Fruit fly (Drosophila melanogaster) whole organism, prepupa: Measurements from ENCODE around the gene CG11378.

Source experiments
- CG10669 ChIP-seq: fragments of 200-800 bp; sonication (Bioruptor generic); optimal IDR thresholded peaks from 3 replicates; lab custom pipeline; 2018; ENCODE audit warnings: missing biosample characterization, mild to moderate bottlenecking, missing genetic modification characterization, moderate library complexity
- CG11762 ChIP-seq: fragments of 200-800 bp; sonication (Bioruptor generic); optimal IDR thresholded peaks from 3 replicates; lab custom pipeline; 2016; ENCODE audit warnings: missing biosample characterization, missing genetic modification characterization; ENCODE audit not compliant: insufficient read depth
- CG16779 ChIP-seq: fragments of 200-800 bp; sonication (Bioruptor generic); optimal IDR thresholded peaks from 3 replicates; lab custom pipeline; 2017; ENCODE audit warnings: missing biosample characterization, mild to moderate bottlenecking, missing genetic modification characterization
- CG31627 ChIP-seq: fragments of 200-800 bp; sonication (Bioruptor generic); optimal IDR thresholded peaks from 3 replicates; lab custom pipeline; 2016; ENCODE audit warnings: missing biosample characterization, missing genetic modification characterization
- CG32006 ChIP-seq: fragments of 200-800 bp; sonication (Bioruptor generic); optimal IDR thresholded peaks from 3 replicates; lab custom pipeline; 2017; ENCODE audit warnings: missing biosample characterization, mild to moderate bottlenecking, missing genetic modification characterization
- CG34406 ChIP-seq: fragments of 200-800 bp; sonication (Bioruptor generic); optimal IDR thresholded peaks from 3 replicates; lab custom pipeline; 2016; ENCODE audit warnings: missing biosample characterization, missing genetic modification characterization
- CG6808 ChIP-seq: fragments of 200-800 bp; sonication (Bioruptor generic); optimal IDR thresholded peaks from 3 replicates; lab custom pipeline; 2017; ENCODE audit warnings: missing biosample characterization, missing genetic modification characterization, mild to moderate bottlenecking, moderate library complexity, missing genetic modification reagents
- CG6854 ChIP-seq: fragments of 200-800 bp; sonication (Bioruptor generic); optimal IDR thresholded peaks from 2 replicates; lab custom pipeline; 2017; ENCODE audit warnings: missing biosample characterization, mild to moderate bottlenecking, missing genetic modification characterization
- CG7368 ChIP-seq: fragments of 200-800 bp; sonication (Bioruptor generic); optimal IDR thresholded peaks from 3 replicates; lab custom pipeline; 2016; ENCODE audit warnings: missing biosample characterization, missing genetic modification characterization
- CG9139 ChIP-seq: fragments of 200-800 bp; sonication (Bioruptor generic); optimal IDR thresholded peaks from 3 replicates; lab custom pipeline; 2017; ENCODE audit warnings: missing biosample characterization, mild to moderate bottlenecking, missing genetic modification characterization
- Hr4 ChIP-seq: fragments of 200-800 bp; sonication (Bioruptor generic); optimal IDR thresholded peaks from 3 replicates; lab custom pipeline; 2016; ENCODE audit warnings: missing biosample characterization, missing genetic modification characterization
- Lpt ChIP-seq: fragments of 200-800 bp; sonication (Bioruptor generic); optimal IDR thresholded peaks from 3 replicates; lab custom pipeline; 2016; ENCODE audit warnings: missing biosample characterization, missing genetic modification characterization
- cyc ChIP-seq: fragments of 200-800 bp; sonication (Bioruptor generic); optimal IDR thresholded peaks from 3 replicates; lab custom pipeline; 2016; ENCODE audit warnings: missing biosample characterization, missing genetic modification characterization

- TF ChIP-seq CG6854 (peak; percentile 72), CG7368 (GFP tag; lab: Kevin White, UChicago) (peak; percentile 89), CG11762 (peak; percentile 84), Hr4 (GFP tag; lab: Kevin White, UChicago) (peak; percentile 79), CG9139 (GFP tag; lab: Kevin White, UChicago) (peak; percentile 67), Lpt (peak; percentile 80), CG32006 (GFP tag; lab: Kevin White, UChicago) (peak; percentile 87), CG34406 (GFP tag; lab: Kevin White, UChicago) (peak; percentile 85), CG10669 (GFP tag; lab: Kevin White, UChicago) (peak; percentile 88), CG6808 (peak; percentile 79), cyc (peak; percentile 91), CG31627 (peak; percentile 92), CG16779 (tag; lab: Kevin White, UChicago) (peak; percentile 80)
Observed at dm6 chrX:1129575-1130281, 40.9 kb upstream of the CG11378 start.
